Worm (Caenorhabditis elegans): Measurements from ENCODE around the gene dnc-1.

Gene dnc-1

DNA sequence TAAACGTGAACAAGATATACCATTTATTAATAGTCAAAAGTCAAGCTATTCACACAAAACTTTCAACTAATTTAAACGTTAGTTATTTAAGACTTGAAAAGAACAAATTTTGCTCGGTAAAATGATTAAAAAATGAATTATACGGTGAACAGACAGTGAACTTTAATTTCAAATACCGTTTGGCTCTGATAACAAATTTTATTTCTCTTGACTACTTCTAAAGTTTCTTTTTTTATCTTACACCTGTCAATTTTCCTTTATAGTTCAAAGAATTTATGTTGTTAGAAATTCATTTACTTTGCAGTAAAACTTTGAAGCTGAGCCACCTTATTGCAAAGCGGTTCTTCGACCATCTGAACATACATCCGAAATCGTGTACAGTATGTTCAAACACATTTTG is 17.6 kb downstream of the dnc-1 start, which contains the start of gene ZK593.3:
ZK593.3 (plus strand) TSS at position 301 of the 400 bp plus-strand sequence.
- TF ChIP-seq him-1 (tag; optimal IDR thresholded peaks at IDR 0.05) = no peak
- TF ChIP-seq dao-5 (tag; optimal IDR thresholded peaks at IDR 0.05) = no peak
- TF ChIP-seq W03F9.2 (tag; optimal IDR thresholded peaks at IDR 0.05) = no peak

ce11 chrIV:10913081-10913480 is 19.9 kb downstream of the dnc-1 start, which contains the start of gene ZK593.2:
Gene ZK593.2 (plus strand): TSS chrIV:10913381.
- TF ChIP-seq him-1 (tag; optimal IDR thresholded peaks at IDR 0.05) (no peak), W03F9.2 (tag; optimal IDR thresholded peaks at IDR 0.05) (no peak), dao-5 (tag; optimal IDR thresholded peaks at IDR 0.05) (no peak)

- TF ChIP-seq dao-5 (tag; optimal IDR thresholded peaks at IDR 0.05) = no peak
- no peak for TF ChIP-seq W03F9.2 (tag; optimal IDR thresholded peaks at IDR 0.05)
- no peak for TF ChIP-seq him-1 (tag; optimal IDR thresholded peaks at IDR 0.05)
Observed at ce11 chrIV:10909708-10910107, 23.3 kb downstream of the dnc-1 start, which contains the start of gene pyk-2. Gene pyk-2 (plus strand): TSS chrIV:10909913.

DNA sequence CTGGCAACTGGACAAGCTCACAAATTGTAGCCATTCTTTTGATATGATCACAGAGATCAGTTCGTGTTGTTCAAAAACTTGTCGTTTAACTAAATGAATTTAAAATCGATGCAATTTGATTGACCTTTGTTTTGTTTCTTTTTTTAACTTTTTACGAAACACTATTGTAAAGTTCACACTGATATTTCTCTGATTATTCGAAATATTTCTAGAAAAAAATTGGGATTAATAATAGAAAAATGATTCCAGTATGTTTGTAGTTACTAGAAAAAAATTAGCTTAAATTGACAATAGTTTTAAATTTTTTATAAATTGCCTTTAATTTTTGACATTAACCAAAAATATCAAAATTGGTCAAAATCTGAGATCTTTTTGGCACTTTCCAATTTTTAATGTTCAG is 23.8 kb downstream of the dnc-1 start, which contains the start of gene ZK596.2:
ZK596.2 (minus strand) TSS at position 101 of the 400 bp plus-strand sequence.
- TF ChIP-seq him-1 (tag; optimal IDR thresholded peaks at IDR 0.05) (no peak), dao-5 (tag; optimal IDR thresholded peaks at IDR 0.05) (no peak), W03F9.2 (tag; optimal IDR thresholded peaks at IDR 0.05) (no peak)

DNA sequence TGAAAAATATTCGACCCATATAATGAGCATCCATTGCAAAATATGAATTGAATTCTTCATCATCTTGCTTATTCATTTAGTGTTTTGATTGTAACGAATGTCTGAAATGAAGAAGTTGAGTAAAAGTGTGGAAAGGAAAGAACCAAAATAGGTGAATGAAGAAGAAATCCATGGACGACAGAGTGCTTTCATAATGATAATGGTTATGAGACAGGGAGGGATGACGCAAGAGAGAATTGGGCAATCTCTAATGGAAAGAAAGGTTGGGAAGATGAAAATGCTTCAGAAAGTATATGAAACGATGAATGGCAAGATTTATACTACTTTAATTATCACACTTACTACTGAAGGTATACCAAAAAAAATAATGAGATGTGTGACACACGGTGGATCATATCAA is 28.7 kb downstream of the dnc-1 start, which contains the start of gene ZK596.3:
ZK596.3 (minus strand) TSS at position 101 of the 400 bp plus-strand sequence.
- TF ChIP-seq dao-5 (tag; optimal IDR thresholded peaks at IDR 0.05) (no peak), him-1 (tag; optimal IDR thresholded peaks at IDR 0.05) (no peak), W03F9.2 (tag; optimal IDR thresholded peaks at IDR 0.05) (no peak)

ce11 chrIV:10902476-10902875 is 30.5 kb downstream of the dnc-1 start:
- TF ChIP-seq him-1 (tag; optimal IDR thresholded peaks at IDR 0.05) (no peak), dao-5 (tag; optimal IDR thresholded peaks at IDR 0.05) (no peak), W03F9.2 (tag; optimal IDR thresholded peaks at IDR 0.05) (no peak)

- TF ChIP-seq W03F9.2 (tag; optimal IDR thresholded peaks at IDR 0.05) (no peak), dao-5 (tag; optimal IDR thresholded peaks at IDR 0.05) (no peak)
Observed at ce11 chrIV:10900083-10900482, 32.9 kb downstream of the dnc-1 start, which contains the start of gene srlf-30. Gene srlf-30 (plus strand): TSS chrIV:10900383.

- no peak for TF ChIP-seq W03F9.2 (tag; optimal IDR thresholded peaks at IDR 0.05)
- TF ChIP-seq dao-5 (tag; optimal IDR thresholded peaks at IDR 0.05) = no peak
- TF ChIP-seq him-1 (tag; optimal IDR thresholded peaks at IDR 0.05) = no peak
Observed at ce11 chrIV:10899091-10899490, 33.9 kb downstream of the dnc-1 start, which contains the start of the genes F13E9.9 and F13E9.19. Gene F13E9.9 (minus strand): TSS chrIV:10899191. Gene F13E9.19 (plus strand): TSS chrIV:10899406.

ce11 chrIV:10898160-10898559 is 34.8 kb downstream of the dnc-1 start:
- TF ChIP-seq dao-5 (tag; optimal IDR thresholded peaks at IDR 0.05) (no peak), W03F9.2 (tag; optimal IDR thresholded peaks at IDR 0.05) (no peak), him-1 (tag; optimal IDR thresholded peaks at IDR 0.05) (no peak)

DNA sequence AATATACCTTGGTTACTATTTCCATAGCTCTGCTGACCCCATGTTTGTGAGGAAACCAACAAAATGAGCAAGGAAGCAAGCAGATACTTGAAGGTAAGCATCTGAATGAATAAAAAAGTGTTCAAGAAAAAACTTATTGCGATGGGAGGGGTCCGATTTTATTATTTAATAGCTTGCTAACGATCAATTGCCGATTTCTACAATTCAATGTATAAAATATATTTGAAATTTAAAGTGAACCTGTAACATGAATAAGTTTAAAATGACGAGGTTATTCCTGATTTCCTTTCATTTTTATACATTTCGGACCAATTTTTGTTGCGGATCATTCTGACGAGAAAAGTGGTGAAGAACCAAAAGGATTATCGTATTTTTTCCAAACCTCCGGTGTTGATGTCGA is 36.5 kb downstream of the dnc-1 start, which contains the start of gene srlf-13:
srlf-13 (minus strand) TSS at position 101 of the 400 bp plus-strand sequence.
- TF ChIP-seq dao-5 (tag; optimal IDR thresholded peaks at IDR 0.05) = no peak
- TF ChIP-seq W03F9.2 (tag; optimal IDR thresholded peaks at IDR 0.05) = no peak
- TF ChIP-seq him-1 (tag; optimal IDR thresholded peaks at IDR 0.05) = no peak

ce11 chrIV:10894255-10894654 is 38.7 kb downstream of the dnc-1 start, which contains the start of gene srlf-14:
Gene srlf-14 (minus strand): TSS chrIV:10894355.
- TF ChIP-seq dao-5 (tag; optimal IDR thresholded peaks at IDR 0.05) (no peak), him-1 (tag; optimal IDR thresholded peaks at IDR 0.05) (no peak), W03F9.2 (tag; optimal IDR thresholded peaks at IDR 0.05) (no peak)

DNA sequence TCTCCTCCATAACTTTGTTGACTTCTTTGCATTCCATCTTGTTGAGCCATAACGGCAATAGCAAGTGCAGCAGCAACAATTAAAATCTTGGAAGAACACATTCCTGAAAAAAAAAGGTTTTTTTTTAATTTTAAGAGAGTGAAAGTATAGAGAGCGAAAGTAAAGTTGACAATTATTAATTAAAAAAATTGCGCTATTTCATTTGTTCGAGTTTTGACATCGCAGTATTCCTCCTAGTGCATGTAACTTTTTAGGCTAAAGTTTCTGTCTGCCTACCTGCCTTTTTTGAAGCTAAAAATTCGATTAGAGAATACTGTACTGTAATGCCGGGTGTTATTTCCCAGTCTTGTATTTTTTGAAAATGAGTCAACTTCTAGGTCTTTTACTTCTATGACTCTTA is 41.0 kb downstream of the dnc-1 start, which contains the start of gene srlf-12:
srlf-12 (minus strand) TSS at position 101 of the 400 bp plus-strand sequence.
- no peak for TF ChIP-seq dao-5 (tag; optimal IDR thresholded peaks at IDR 0.05)
- TF ChIP-seq him-1 (tag; optimal IDR thresholded peaks at IDR 0.05) = no peak
- TF ChIP-seq W03F9.2 (tag; optimal IDR thresholded peaks at IDR 0.05) = no peak

ce11 chrIV:10889820-10890462 is 43.1 kb downstream of the dnc-1 start, which contains the start of gene F13E9.15:
Gene F13E9.15 (minus strand): TSS chrIV:10889870.
- TF ChIP-seq W03F9.2 (tag; optimal IDR thresholded peaks at IDR 0.05) = no peak
- no peak for TF ChIP-seq him-1 (tag; optimal IDR thresholded peaks at IDR 0.05)
- no peak for TF ChIP-seq dao-5 (tag; optimal IDR thresholded peaks at IDR 0.05)

- TF ChIP-seq dao-5 (tag; optimal IDR thresholded peaks at IDR 0.05) = no peak
- TF ChIP-seq W03F9.2 (tag; optimal IDR thresholded peaks at IDR 0.05) = no peak
- TF ChIP-seq him-1 (tag; optimal IDR thresholded peaks at IDR 0.05) = no peak
Observed at ce11 chrIV:10887285-10887684, 45.7 kb downstream of the dnc-1 start, which contains the start of gene F13E9.16. Gene F13E9.16 (minus strand): TSS chrIV:10887385.

Measured in whole organism, L4/young adult.